Worm (Caenorhabditis elegans): ENCODE measurements around the gene C40H1.3.

ce11 chrIII:9327910-9328309 lies 1.3 kb downstream of the C40H1.3 start:
- no peak for TF ChIP-seq flt-1 (GFP tag; IDR thresholded peaks at IDR 0.05)
- TF ChIP-seq med-1 (GFP tag; optimal IDR thresholded peaks at IDR 0.05; ENCODE audit: insufficient read depth): no peak

All from whole organism, midembryonic.